Fruit fly (Drosophila melanogaster) whole organism, pupa: ENCODE data around the gene Ptp61F.
A peak's percentile ranks its signal among the peaks of the same experiment; 100 is the strongest.

Experiments used
- CG4496 ChIP-seq: fragments of 200-800 bp; sonication (Bioruptor generic); IDR thresholded peaks from 3 replicates; pipeline ENCODE4 v1.3.6; 2022; ENCODE audit warnings: missing biosample characterization, missing genetic modification characterization
- CG8159 ChIP-seq: fragments of 200-800 bp; sonication (Bioruptor generic); optimal IDR thresholded peaks from 3 replicates; lab custom pipeline; 2018; ENCODE audit warnings: missing biosample characterization, mild to moderate bottlenecking, missing genetic modification characterization, moderate library complexity
- D1 ChIP-seq: fragments of 200-800 bp; sonication (Bioruptor generic); optimal IDR thresholded peaks from 2 replicates; lab custom pipeline; 2018; ENCODE audit warnings: missing biosample characterization, mild to moderate bottlenecking, missing genetic modification characterization, moderate library complexity
- Ets98B ChIP-seq: fragments of 200-800 bp; sonication (Bioruptor generic); IDR thresholded peaks from 2 replicates; pipeline ENCODE4 v1.3.6; 2022; ENCODE audit warnings: missing biosample characterization, missing genetic modification characterization
- Pif1A ChIP-seq: fragments of 200-800 bp; sonication (Bioruptor generic); optimal IDR thresholded peaks from 3 replicates; lab custom pipeline; 2016; ENCODE audit warnings: missing biosample characterization, missing genetic modification characterization
- Pif1B ChIP-seq: fragments of 200-800 bp; sonication (Bioruptor generic); optimal IDR thresholded peaks from 3 replicates; lab custom pipeline; 2016; ENCODE audit warnings: missing biosample characterization, missing genetic modification characterization

- TF ChIP-seq Pif1A (GFP tag; lab: Kevin White, UChicago) (peak; percentile 36), D1 (tag; lab: Kevin White, UChicago) (no peak), Pif1B (GFP tag; lab: Kevin White, UChicago) (no peak), CG8159 (tag; lab: Kevin White, UChicago) (peak; percentile 41), CG4496 (GFP tag; lab: Robert Waterston, UW) (no peak), Ets98B (GFP tag; lab: Robert Waterston, UW) (peak; percentile 40; the same call in 1 of the 2 replicates)
Observed at dm6 chr3L:1349942-1350923, 124.8 kb downstream of the Ptp61F start.
